Worm (Caenorhabditis elegans) whole organism, L1 larva: Measurements from ENCODE around the gene lam-1.
"Not testable (repeated sequence)": the region's sequence is repeated elsewhere in the genome, so short reads cannot be mapped to it uniquely, and the experiment has no call there.

ENCODE experiments used
- alr-1 ChIP-seq: fragments of 200-800 bp; sonication (Bioruptor generic); optimal IDR thresholded peaks from 2 replicates; lab custom pipeline; 2018; ENCODE audit warnings: borderline replicate concordance, mild to moderate bottlenecking, missing genetic modification characterization, missing compliant biosample characterization
- ceh-63 ChIP-seq: fragments of 200-800 bp; sonication (Bioruptor generic); optimal IDR thresholded peaks from 2 replicates; lab custom pipeline; 2018; ENCODE audit warnings: mild to moderate bottlenecking, missing genetic modification characterization, missing compliant biosample characterization
- irx-1 ChIP-seq: sonication (generic microtip); optimal IDR thresholded peaks from 2 replicates; lab custom pipeline; 2016; ENCODE audit warnings: missing genetic modification characterization, missing compliant biosample characterization
- nhr-28 ChIP-seq: fragments of 150-350 bp; optimal IDR thresholded peaks from 2 replicates; lab custom pipeline; 2014; ENCODE audit warnings: missing biosample characterization, missing genetic modification characterization

DNA sequence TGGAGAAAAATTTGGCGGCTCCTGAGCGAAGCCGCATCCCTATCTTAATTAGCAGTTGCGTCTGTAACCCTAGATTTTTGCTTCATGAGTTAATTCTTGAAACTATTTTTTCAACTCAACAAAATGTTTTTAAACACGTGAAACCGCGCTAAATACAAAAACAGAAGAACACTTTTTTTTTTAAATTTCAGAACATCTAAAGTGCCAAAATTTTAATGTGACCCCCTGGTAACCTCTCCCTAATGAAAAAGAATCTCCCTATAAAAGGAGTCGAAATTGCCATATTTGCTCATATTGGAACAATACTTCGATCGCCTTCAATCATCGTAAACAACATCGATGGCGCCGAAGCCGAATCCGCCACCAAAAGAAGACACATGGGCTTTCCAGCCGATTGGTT, 53.4 kb downstream of the lam-1 start, which contains the start of gene nsph-4.1:
- TF ChIP-seq nhr-28 (tag; lab: Kevin White, UChicago); irx-1 (tag; lab: Kevin White, UChicago); alr-1 (tag; lab: Kevin White, UChicago); ceh-63: not testable (repeated sequence)
